Fruit fly (Drosophila melanogaster) whole organism, embryonic: Measurements from ENCODE around the gene dbe.

Experiments
- Antp ChIP-seq: fragments of 200-800 bp; sonication (Bioruptor generic); optimal IDR thresholded peaks from 3 replicates; lab custom pipeline; 2016; ENCODE audit warnings: missing biosample characterization, missing genetic modification characterization
- Bdp1 ChIP-seq: fragments of 200-800 bp; sonication (Bioruptor generic); optimal IDR thresholded peaks from 3 replicates; lab custom pipeline; 2016; ENCODE audit warnings: missing biosample characterization, missing genetic modification characterization
- Blimp-1 ChIP-seq: fragments of 200-800 bp; sonication (Bioruptor generic); optimal IDR thresholded peaks from 3 replicates; lab custom pipeline; 2018; ENCODE audit warnings: missing biosample characterization, missing genetic modification characterization, mild to moderate bottlenecking, moderate library complexity, missing genetic modification reagents
- CG10431 ChIP-seq: fragments of 200-800 bp; sonication (Bioruptor generic); optimal IDR thresholded peaks from 3 replicates; lab custom pipeline; 2018; ENCODE audit warnings: missing biosample characterization, mild to moderate bottlenecking, missing genetic modification characterization
- CG11696 ChIP-seq: fragments of 200-800 bp; sonication (Bioruptor generic); IDR thresholded peaks from 2 replicates; pipeline ENCODE4 v1.3.6; 2022; ENCODE audit warnings: missing biosample characterization, missing genetic modification characterization
- CG12219 ChIP-seq: fragments of 200-800 bp; sonication (Bioruptor generic); optimal IDR thresholded peaks from 3 replicates; lab custom pipeline; 2018; ENCODE audit warnings: missing biosample characterization, mild to moderate bottlenecking, missing genetic modification characterization
- CG14710 ChIP-seq: fragments of 200-800 bp; sonication (Bioruptor generic); optimal IDR thresholded peaks from 3 replicates; lab custom pipeline; 2019; ENCODE audit warnings: missing biosample characterization, mild to moderate bottlenecking, missing genetic modification characterization, moderate library complexity
- CG1529 ChIP-seq: fragments of 200-800 bp; sonication (Bioruptor generic); optimal IDR thresholded peaks from 3 replicates; lab custom pipeline; 2018; ENCODE audit warnings: missing biosample characterization, missing genetic modification characterization
- CG15696 ChIP-seq: fragments of 200-800 bp; sonication (Bioruptor generic); optimal IDR thresholded peaks from 2 replicates; lab custom pipeline; 2019; ENCODE audit warnings: missing biosample characterization, mild to moderate bottlenecking, missing genetic modification characterization, moderate library complexity
- CG17359 ChIP-seq: fragments of 200-800 bp; sonication (Bioruptor generic); optimal IDR thresholded peaks from 3 replicates; lab custom pipeline; 2018; ENCODE audit warnings: missing biosample characterization, mild to moderate bottlenecking, missing genetic modification characterization, moderate library complexity
- CG17802 ChIP-seq: fragments of 200-800 bp; sonication (Bioruptor generic); optimal IDR thresholded peaks from 2 replicates; lab custom pipeline; 2018; ENCODE audit warnings: missing biosample characterization, mild to moderate bottlenecking, missing genetic modification characterization, moderate library complexity
- CG17912 ChIP-seq: fragments of 200-800 bp; sonication (Bioruptor generic); optimal IDR thresholded peaks from 2 replicates; lab custom pipeline; 2018; ENCODE audit warnings: missing biosample characterization, mild to moderate bottlenecking, missing genetic modification characterization
- CG2875 ChIP-seq: fragments of 200-800 bp; sonication (Bioruptor generic); optimal IDR thresholded peaks from 2 replicates; lab custom pipeline; 2017; ENCODE audit warnings: missing biosample characterization, mild to moderate bottlenecking, missing genetic modification characterization, missing genetic modification reagents
- CG30431 ChIP-seq: fragments of 200-800 bp; sonication (Bioruptor generic); optimal IDR thresholded peaks from 2 replicates; lab custom pipeline; 2017; ENCODE audit warnings: missing biosample characterization, missing genetic modification characterization
- CG31388 ChIP-seq: fragments of 200-800 bp; sonication (Bioruptor generic); optimal IDR thresholded peaks from 2 replicates; lab custom pipeline; 2016; ENCODE audit warnings: missing biosample characterization, missing genetic modification characterization
- CG32767 ChIP-seq: fragments of 200-800 bp; sonication (Bioruptor generic); IDR thresholded peaks from 2 replicates; pipeline ENCODE4 v1.3.6; 2022; ENCODE audit warnings: missing biosample characterization, missing genetic modification characterization
- CG4404 ChIP-seq: fragments of 200-800 bp; sonication (Bioruptor generic); IDR thresholded peaks from 2 replicates; pipeline ENCODE4 v1.3.6; 2022; ENCODE audit warnings: missing biosample characterization, missing genetic modification characterization
- CG4707 ChIP-seq: fragments of 200-800 bp; sonication (Bioruptor generic); optimal IDR thresholded peaks from 2 replicates; lab custom pipeline; 2018; ENCODE audit warnings: missing biosample characterization, mild to moderate bottlenecking, missing genetic modification characterization, moderate library complexity
- CG6654 ChIP-seq: fragments of 200-800 bp; sonication (Bioruptor generic); optimal IDR thresholded peaks from 2 replicates; lab custom pipeline; 2017; ENCODE audit warnings: missing biosample characterization, mild to moderate bottlenecking, missing genetic modification characterization
- CG7786 ChIP-seq: fragments of 200-800 bp; sonication (Bioruptor generic); optimal IDR thresholded peaks from 2 replicates; lab custom pipeline; 2016; ENCODE audit warnings: missing biosample characterization, missing genetic modification characterization
- CG7963 ChIP-seq: fragments of 200-800 bp; sonication (Bioruptor generic); IDR thresholded peaks from 3 replicates; pipeline ENCODE4 v1.3.6; 2022; ENCODE audit warnings: missing biosample characterization, missing genetic modification characterization; ENCODE audit not compliant: partially characterized antibody
- CG8359 ChIP-seq: fragments of 200-800 bp; sonication (Bioruptor generic); optimal IDR thresholded peaks from 2 replicates; lab custom pipeline; 2017; ENCODE audit warnings: missing biosample characterization, mild to moderate bottlenecking, missing genetic modification characterization, borderline replicate concordance
- CG8388 ChIP-seq: fragments of 200-800 bp; sonication (Bioruptor generic); optimal IDR thresholded peaks from 2 replicates; lab custom pipeline; 2019; ENCODE audit warnings: missing biosample characterization, mild to moderate bottlenecking, missing genetic modification characterization, moderate library complexity
- D19A ChIP-seq: fragments of 200-800 bp; optimal IDR thresholded peaks from 3 replicates; lab custom pipeline; 2019; ENCODE audit warnings: missing biosample characterization, mild to moderate bottlenecking, missing genetic modification characterization, moderate library complexity
- Doc2 ChIP-seq: fragments of 200-800 bp; sonication (Bioruptor generic); IDR thresholded peaks from 2 replicates; pipeline ENCODE4 v1.3.6; 2022; ENCODE audit warnings: missing biosample characterization, missing genetic modification characterization
- Doc3 ChIP-seq: fragments of 200-800 bp; sonication (Bioruptor generic); IDR thresholded peaks from 3 replicates; pipeline ENCODE4 v1.3.6; 2022; ENCODE audit warnings: missing biosample characterization, missing genetic modification characterization; ENCODE audit not compliant: partially characterized antibody
- MTF-1 ChIP-seq: fragments of 200-800 bp; sonication (Bioruptor generic); optimal IDR thresholded peaks from 2 replicates; lab custom pipeline; 2018; ENCODE audit warnings: missing biosample characterization, mild to moderate bottlenecking, missing genetic modification characterization, borderline replicate concordance
- Mrtf ChIP-seq: fragments of 200-800 bp; sonication (Bioruptor generic); IDR thresholded peaks from 3 replicates; pipeline ENCODE4 v1.3.6; 2022; ENCODE audit warnings: missing biosample characterization, missing genetic modification characterization
- Sox100B ChIP-seq: fragments of 200-800 bp; sonication (Bioruptor generic); optimal IDR thresholded peaks from 3 replicates; lab custom pipeline; 2018; ENCODE audit warnings: missing biosample characterization, mild to moderate bottlenecking, missing genetic modification characterization
- TFAM ChIP-seq: fragments of 200-800 bp; sonication (Bioruptor generic); optimal IDR thresholded peaks from 2 replicates; lab custom pipeline; 2017; ENCODE audit warnings: missing biosample characterization, missing genetic modification characterization, inconsistent platforms
- Taf1 ChIP-seq: fragments of 200-800 bp; sonication (Bioruptor generic); IDR thresholded peaks from 2 replicates; pipeline ENCODE4 v1.3.6; 2022; ENCODE audit warnings: missing biosample characterization, missing genetic modification characterization
- Tbp ChIP-seq: fragments of >200 bp; optimal IDR thresholded peaks from 2 replicates; lab custom pipeline; 2018; ENCODE audit warnings: missing biosample characterization, missing genetic modification characterization
- ase ChIP-seq: fragments of 200-800 bp; sonication (Bioruptor generic); IDR thresholded peaks from 3 replicates; pipeline ENCODE4 v1.3.6; 2022; ENCODE audit warnings: missing biosample characterization, missing genetic modification characterization
- cad ChIP-seq: fragments of >200 bp; optimal IDR thresholded peaks from 2 replicates; lab custom pipeline; 2017; ENCODE audit warnings: missing biosample characterization, missing genetic modification characterization
- cato ChIP-seq: fragments of 200-800 bp; sonication (Bioruptor generic); optimal IDR thresholded peaks from 2 replicates; lab custom pipeline; 2016; ENCODE audit warnings: missing biosample characterization, missing genetic modification characterization, borderline replicate concordance
- dan ChIP-seq: fragments of 200-800 bp; sonication (Bioruptor generic); IDR thresholded peaks from 2 replicates; pipeline ENCODE4 v1.3.6; 2022; ENCODE audit warnings: missing biosample characterization, missing genetic modification characterization
- dm ChIP-seq: fragments of 200-800 bp; sonication (Bioruptor generic); optimal IDR thresholded peaks from 3 replicates; lab custom pipeline; 2016; ENCODE audit warnings: missing biosample characterization, missing genetic modification characterization
- fd102C ChIP-seq: fragments of 200-800 bp; sonication (Bioruptor generic); optimal IDR thresholded peaks from 2 replicates; lab custom pipeline; 2018; ENCODE audit warnings: missing biosample characterization, mild to moderate bottlenecking, missing genetic modification characterization, moderate library complexity
- kah ChIP-seq: fragments of 200-800 bp; sonication (Bioruptor generic); optimal IDR thresholded peaks from 2 replicates; lab custom pipeline; 2018; ENCODE audit warnings: missing biosample characterization, mild to moderate bottlenecking, missing genetic modification characterization
- knrl ChIP-seq: fragments of 200-800 bp; sonication (Bioruptor generic); IDR thresholded peaks from 3 replicates; pipeline ENCODE4 v1.3.6; 2022; ENCODE audit warnings: missing biosample characterization, missing genetic modification characterization; ENCODE audit not compliant: partially characterized antibody
- lmd ChIP-seq: fragments of 200-800 bp; sonication (Bioruptor generic); IDR thresholded peaks from 2 replicates; pipeline ENCODE4 v1.3.6; 2022; ENCODE audit warnings: missing biosample characterization, missing genetic modification characterization
- luna ChIP-seq: fragments of 200-800 bp; sonication (Bioruptor generic); optimal IDR thresholded peaks from 2 replicates; lab custom pipeline; 2016; ENCODE audit warnings: missing biosample characterization, missing genetic modification characterization
- mirr ChIP-seq: fragments of 200-800 bp; sonication (Bioruptor generic); optimal IDR thresholded peaks from 3 replicates; lab custom pipeline; 2018; ENCODE audit warnings: missing biosample characterization, mild to moderate bottlenecking, missing genetic modification characterization
- pnt ChIP-seq: fragments of 200-800 bp; sonication (Bioruptor generic); optimal IDR thresholded peaks from 3 replicates; lab custom pipeline; 2016; ENCODE audit warnings: missing biosample characterization, missing genetic modification characterization
- schlank ChIP-seq: fragments of 200-800 bp; sonication (Bioruptor generic); optimal IDR thresholded peaks from 2 replicates; lab custom pipeline; 2018; ENCODE audit warnings: missing biosample characterization, mild to moderate bottlenecking, missing genetic modification characterization
- sima ChIP-seq: fragments of 200-800 bp; sonication (Bioruptor generic); optimal IDR thresholded peaks from 2 replicates; lab custom pipeline; 2016; ENCODE audit warnings: missing biosample characterization, missing genetic modification characterization
- tin ChIP-seq: fragments of 200-800 bp; sonication (Bioruptor generic); optimal IDR thresholded peaks from 3 replicates; lab custom pipeline; 2016; ENCODE audit warnings: missing biosample characterization, missing genetic modification characterization
- wek ChIP-seq: fragments of 200-800 bp; sonication (Bioruptor generic); optimal IDR thresholded peaks from 3 replicates; lab custom pipeline; 2018; ENCODE audit warnings: missing biosample characterization, mild to moderate bottlenecking, missing genetic modification characterization, moderate library complexity
- wor ChIP-seq: fragments of 200-800 bp; sonication (Bioruptor generic); IDR thresholded peaks from 2 replicates; pipeline ENCODE4 v1.3.6; 2022; ENCODE audit warnings: missing biosample characterization, missing genetic modification characterization
- zfh1 ChIP-seq: fragments of 200-800 bp; sonication (Bioruptor generic); IDR thresholded peaks from 3 replicates; pipeline ENCODE4 v1.3.6; 2022; ENCODE audit warnings: missing biosample characterization, missing genetic modification characterization

Gene dbe

dm6 chr2L:825768-826263 is 43.8 kb downstream of the dbe start, which contains the start of the genes CG3862 and dock (continued):
- no peak for TF ChIP-seq CG11696 (GFP tag; lab: Robert Waterston, UW)
- TF ChIP-seq Antp (GFP tag; lab: Kevin White, UChicago), result peak; percentile 66
- no peak for TF ChIP-seq wor (GFP tag; lab: Robert Waterston, UW)
- TF ChIP-seq cad (GFP tag; lab: Kevin White, UChicago), result no peak
- TF ChIP-seq D19A (tag; lab: Kevin White, UChicago), result no peak
- TF ChIP-seq CG7786, result peak; percentile 50
- TF ChIP-seq CG6654, result no peak
- TF ChIP-seq mirr (GFP tag; lab: Kevin White, UChicago), result peak; percentile 43
- no peak for TF ChIP-seq TFAM
- TF ChIP-seq pnt (GFP tag; lab: Kevin White, UChicago), result peak; percentile 39
- no peak for TF ChIP-seq dan
- peak; percentile 45 for TF ChIP-seq CG17359 (tag; lab: Kevin White, UChicago)
- TF ChIP-seq CG14710 (tag; lab: Kevin White, UChicago), result peak; percentile 70
- no peak for TF ChIP-seq cato (GFP tag; lab: Kevin White, UChicago)
- TF ChIP-seq wek (GFP tag; lab: Kevin White, UChicago), result peak; percentile 1
- no peak for TF ChIP-seq CG15696 (tag; lab: Kevin White, UChicago)
- no peak for TF ChIP-seq CG31388 (GFP tag; lab: Kevin White, UChicago)
- TF ChIP-seq MTF-1 (GFP tag; lab: Kevin White, UChicago), result peak; percentile 29
- peak; percentile 58 for TF ChIP-seq tin (GFP tag; lab: Kevin White, UChicago)
- no peak for TF ChIP-seq schlank (tag; lab: Kevin White, UChicago)
- peak; percentile 40 for TF ChIP-seq Blimp-1 (GFP tag; lab: Kevin White, UChicago)
- TF ChIP-seq fd102C (GFP tag; lab: Kevin White, UChicago), result no peak
- no peak for TF ChIP-seq CG17802 (tag; lab: Kevin White, UChicago)
- no peak for TF ChIP-seq luna (GFP tag; lab: Kevin White, UChicago)
- peak; percentile 66 for TF ChIP-seq dm (GFP tag; lab: Kevin White, UChicago)
- no peak for TF ChIP-seq CG8359 (GFP tag; lab: Kevin White, UChicago)
- no peak for TF ChIP-seq CG4404 (GFP tag; lab: Robert Waterston, UW)
- no peak for TF ChIP-seq CG30431 (GFP tag; lab: Kevin White, UChicago)
- TF ChIP-seq CG10431, result peak; percentile 38
- TF ChIP-seq kah (GFP tag; lab: Kevin White, UChicago), result peak; percentile 20
- peak; percentile 45 for TF ChIP-seq Bdp1 (GFP tag; lab: Kevin White, UChicago)
- 0 out of 2 replicates have a peak, but pooled peaks have one; percentile 15 for TF ChIP-seq CG32767 (GFP tag; lab: Robert Waterston, UW)
- no peak for TF ChIP-seq ase (GFP tag; lab: Robert Waterston, UW)
- no peak for TF ChIP-seq Taf1
- no peak for TF ChIP-seq CG4707
- TF ChIP-seq CG8388, result no peak
- no peak for TF ChIP-seq CG1529
- peak; percentile 28; the same call in 1 of the 2 replicates for TF ChIP-seq lmd
- TF ChIP-seq CG7963, result peak; percentile 97
- no peak for TF ChIP-seq CG2875 (GFP tag; lab: Kevin White, UChicago)
- TF ChIP-seq Mrtf (GFP tag; lab: Robert Waterston, UW), result 0 out of 3 replicates have a peak, but pooled peaks have one; percentile 16
- no peak for TF ChIP-seq sima (GFP tag; lab: Kevin White, UChicago)
- no peak for TF ChIP-seq Doc2 (GFP tag; lab: Robert Waterston, UW)
- TF ChIP-seq zfh1, result peak; percentile 61; the same call in 1 of the 3 replicates
- TF ChIP-seq CG17912, result peak; percentile 70
- no peak for TF ChIP-seq CG12219 (GFP tag; lab: Kevin White, UChicago)
- peak; percentile 7 for TF ChIP-seq Tbp (GFP tag; lab: Kevin White, UChicago)
- peak; percentile 91 for TF ChIP-seq knrl (GFP tag; lab: Robert Waterston, UW)
- no peak for TF ChIP-seq Sox100B (GFP tag; lab: Kevin White, UChicago)
- TF ChIP-seq Doc3 (GFP tag; lab: Robert Waterston, UW), result peak; percentile 84
